Worm (Caenorhabditis elegans) whole organism, midembryonic: ENCODE data around the gene F26A1.9.

Source experiments
- cog-1 ChIP-seq: sonication (generic microtip); optimal IDR thresholded peaks from 2 replicates; lab custom pipeline; 2016; ENCODE audit warnings: missing genetic modification characterization, missing compliant biosample characterization
- tab-1 ChIP-seq: fragments of 200-800 bp; sonication (Bioruptor generic); IDR thresholded peaks from 2 replicates; pipeline ENCODE4 v1.3.6; 2022; ENCODE audit warnings: missing genetic modification characterization, missing compliant biosample characterization

ce11 chrIII:4878281-4878680 lies 48.9 kb upstream of the F26A1.9 start, which contains the start of the genes tost-1 and arx-6:
- TF ChIP-seq cog-1 (tag; lab: Kevin White, UChicago), result no peak
- no peak for TF ChIP-seq tab-1
